Worm (Caenorhabditis elegans): ENCODE measurements around the gene dab-1.
A peak's percentile ranks its signal among the peaks of the same experiment; 100 is the strongest.

The dab-1 gene

DNA sequence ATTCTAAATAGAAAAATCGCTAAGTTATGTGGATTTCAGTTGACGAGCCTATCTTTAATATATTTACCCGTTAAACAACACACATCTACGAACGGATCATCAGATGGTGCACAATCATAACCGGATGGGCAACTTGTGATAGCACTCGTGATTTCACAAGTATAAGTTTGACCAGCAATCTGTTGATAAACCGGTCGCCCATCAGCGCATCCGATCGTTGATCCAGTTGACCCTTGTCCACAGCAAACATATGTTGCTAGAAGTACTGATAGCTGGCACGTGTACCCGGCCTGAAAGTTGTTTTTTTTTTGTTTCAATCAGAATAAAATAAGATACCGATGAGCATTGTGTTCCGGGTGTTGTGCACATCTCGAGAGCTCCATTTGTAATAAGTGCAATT is 45.5 kb downstream of the dab-1 start:
- TF ChIP-seq mdl-1 (tag; optimal IDR thresholded peaks at IDR 0.05) (peak in 1 of 2 experiments; percentile 56), php-3 (GFP tag; IDR thresholded peaks at IDR 0.05) (no peak), hlh-11 (tag; optimal IDR thresholded peaks at IDR 0.05) (peak; percentile 17), dmd-8 (GFP tag; IDR thresholded peaks at IDR 0.05) (no peak), lin-13 (GFP tag; optimal IDR thresholded peaks at IDR 0.05) (no peak), R02D3.7 (tag; optimal IDR thresholded peaks at IDR 0.05) (no peak), mes-2 (tag; optimal IDR thresholded peaks at IDR 0.05; ENCODE audit: poor library complexity, severe bottlenecking) (no peak), hmg-1.1 (GFP tag; IDR thresholded peaks at IDR 0.05) (no peak), cey-2 (tag; optimal IDR thresholded peaks at IDR 0.05; ENCODE audit: borderline replicate concordance, insufficient read depth) (no peak), nhr-11 (tag; optimal IDR thresholded peaks at IDR 0.05) (no peak), mdt-29 (GFP tag; IDR thresholded peaks at IDR 0.05) (no peak), daf-16 (GFP tag; optimal IDR thresholded peaks at IDR 0.05) (no peak), daf-16 (tag; optimal IDR thresholded peaks at IDR 0.05) (no peak), T20F7.1 (GFP tag; optimal IDR thresholded peaks at IDR 0.05) (no peak), nhr-28 (tag; optimal IDR thresholded peaks at IDR 0.05) (peak; percentile 53), aly-2 (tag; optimal IDR thresholded peaks at IDR 0.05) (no peak), lin-1 (GFP tag; IDR thresholded peaks at IDR 0.05) (no peak), lir-3 (tag; optimal IDR thresholded peaks at IDR 0.05) (no peak), unc-39 (tag; optimal IDR thresholded peaks at IDR 0.05) (no peak), hlh-30 (tag; optimal IDR thresholded peaks at IDR 0.05; ENCODE audit: insufficient read depth) (peak; percentile 17), ceh-82 (tag; optimal IDR thresholded peaks at IDR 0.05) (no peak), nhr-48 (tag; optimal IDR thresholded peaks at IDR 0.05) (no peak)

DNA sequence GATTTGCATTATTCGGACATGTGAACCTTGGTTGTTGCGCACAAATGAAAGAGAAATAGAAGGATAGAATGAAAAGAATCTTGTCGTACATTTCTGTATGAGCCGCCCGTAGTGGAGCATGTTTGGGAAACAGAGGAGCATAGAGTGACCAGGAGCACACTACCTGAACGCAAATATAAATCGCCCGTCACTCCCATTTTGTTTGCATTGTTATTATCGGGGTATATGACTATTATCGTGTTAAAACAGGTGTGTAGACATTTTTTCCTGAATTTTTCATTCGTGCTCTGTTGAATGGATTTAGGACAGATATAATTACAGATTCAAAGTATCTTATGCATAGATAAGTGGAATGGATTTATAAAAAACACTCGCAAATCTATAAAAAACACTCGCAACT is 47.2 kb downstream of the dab-1 start, which contains the start of gene K01C8.2:
K01C8.2 (minus strand) TSS at position 101 of the 400 bp plus-strand sequence.
- no peak for TF ChIP-seq nhr-6 (tag; optimal IDR thresholded peaks at IDR 0.05)

DNA sequence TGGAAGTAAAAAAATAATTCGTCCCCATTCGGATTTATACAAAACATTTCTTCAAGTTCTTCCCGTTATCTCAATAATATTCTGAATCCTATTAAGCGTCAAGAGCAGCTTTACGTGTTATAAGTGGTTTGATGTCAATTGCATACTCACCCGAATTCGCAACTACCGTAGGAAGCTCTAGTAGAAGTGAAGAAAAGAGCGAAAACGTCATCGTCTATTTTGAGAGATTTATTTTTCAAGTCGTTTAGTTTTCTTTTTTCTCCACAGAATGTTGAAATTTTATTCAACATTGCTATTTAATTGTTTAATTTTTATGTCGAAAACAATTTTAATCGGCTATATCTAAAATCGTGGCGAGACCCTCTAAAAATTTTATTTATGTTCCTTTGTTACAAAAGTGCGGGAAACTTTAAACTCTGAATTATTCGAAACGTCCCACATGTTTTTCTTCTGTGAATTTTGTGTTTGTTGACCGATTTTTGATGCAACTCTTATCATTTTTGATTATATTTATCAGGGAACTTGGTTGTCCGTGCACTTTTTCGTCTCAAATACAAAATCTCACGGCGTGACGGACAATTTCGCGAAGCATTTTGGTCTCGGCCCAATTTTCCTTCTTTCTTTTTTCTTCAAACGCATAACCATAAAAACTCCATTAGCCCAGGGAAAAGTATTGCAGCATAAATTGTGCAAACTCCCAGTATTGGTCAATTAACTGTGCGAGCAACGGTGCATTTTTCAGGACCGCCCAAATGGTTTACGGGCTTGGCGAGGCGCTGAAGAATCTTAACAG is 47.9 kb downstream of the dab-1 start, which contains the start of gene tdc-1:
tdc-1 (plus strand) TSS at position 743 of the 793 bp plus-strand sequence.
- no peak for TF ChIP-seq daf-19 (GFP tag; conservative IDR thresholded peaks at IDR 0.05)
- TF ChIP-seq nhr-28 (tag; optimal IDR thresholded peaks at IDR 0.05): no peak
- no peak for TF ChIP-seq ceh-20 (GFP tag; IDR thresholded peaks at IDR 0.05)
- TF ChIP-seq ceh-32 (tag; optimal IDR thresholded peaks at IDR 0.05; ENCODE audit: poor library complexity): no peak
- TF ChIP-seq daf-16 (GFP tag; optimal IDR thresholded peaks at IDR 0.05): no peak
- TF ChIP-seq daf-16 (tag; optimal IDR thresholded peaks at IDR 0.05): peak; percentile 11
- TF ChIP-seq unc-62 (GFP tag; optimal IDR thresholded peaks at IDR 0.05 in 1 of 2): peak in 1 of 2 experiments; percentile 80
- TF ChIP-seq unc-62 (tag; optimal IDR thresholded peaks at IDR 0.05): no peak
- peak; percentile 7 for TF ChIP-seq unc-130 (GFP tag; optimal IDR thresholded peaks at IDR 0.05)

DNA sequence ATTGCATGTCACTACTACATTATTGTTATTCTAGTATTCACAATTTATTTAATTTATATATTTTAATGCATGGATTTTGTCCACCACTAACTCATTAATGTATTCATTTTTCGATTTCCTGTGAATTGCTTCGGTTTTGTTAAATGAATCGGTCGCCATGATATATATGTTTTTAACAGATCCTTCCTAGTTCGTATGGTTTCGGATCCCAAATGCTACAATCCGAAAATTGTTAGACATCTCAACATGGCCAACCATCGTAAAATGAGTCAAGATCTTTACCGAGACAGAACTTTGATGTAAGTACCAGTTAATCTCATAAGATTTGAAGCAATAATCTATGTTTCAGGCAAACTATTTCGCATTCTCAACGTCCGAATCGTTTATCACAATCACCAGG is 50.9 kb downstream of the dab-1 start:
- TF ChIP-seq lin-38 (GFP tag; IDR thresholded peaks at IDR 0.05) (0 out of 2 replicates have a peak, but pooled peaks have one; percentile 34), dve-1 (tag; optimal IDR thresholded peaks at IDR 0.05; ENCODE audit: insufficient read depth) (no peak), unc-62 (GFP tag; optimal IDR thresholded peaks at IDR 0.05 in 1 of 2) (peak in 1 of 2 experiments; percentile 93), unc-62 (tag; optimal IDR thresholded peaks at IDR 0.05) (no peak)

DNA sequence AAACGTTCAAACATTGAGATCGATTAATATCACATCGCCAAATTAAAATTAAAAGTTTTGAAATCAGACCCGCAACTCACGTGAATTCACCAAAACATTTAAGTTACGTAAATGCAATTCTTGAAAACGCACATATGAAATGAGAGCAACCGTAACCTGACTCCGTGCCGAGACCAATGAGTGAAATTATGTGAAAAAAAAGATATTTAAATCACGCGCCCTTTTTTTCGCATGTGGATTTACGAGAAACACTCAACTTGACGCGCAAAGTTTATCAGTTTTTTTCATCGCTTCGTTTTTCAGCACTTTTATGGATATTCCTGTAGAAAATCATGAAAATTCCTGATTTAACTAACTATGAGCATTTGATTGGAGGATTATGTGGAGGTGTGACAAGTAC is 53.9 kb downstream of the dab-1 start, which contains the start of the genes gei-14 and slc-25A32:
gei-14 (minus strand) TSS at position 175 of the 400 bp plus-strand sequence.
slc-25A32 (plus strand) TSS at position 242 of the 400 bp plus-strand sequence.
- no peak for TF ChIP-seq saeg-2 (GFP tag; IDR thresholded peaks at IDR 0.05)
- TF ChIP-seq dmd-6 (GFP tag; IDR thresholded peaks at IDR 0.05): no peak
- no peak for TF ChIP-seq mdl-1 (tag; optimal IDR thresholded peaks at IDR 0.05)
- no peak for TF ChIP-seq mxl-2 (GFP tag; conservative IDR thresholded peaks at IDR 0.05)
- TF ChIP-seq unc-62 (GFP tag; optimal IDR thresholded peaks at IDR 0.05 in 1 of 2): no peak
- no peak for TF ChIP-seq unc-62 (tag; optimal IDR thresholded peaks at IDR 0.05)
- peak; percentile 54 for TF ChIP-seq mes-2 (tag; optimal IDR thresholded peaks at IDR 0.05; ENCODE audit: poor library complexity, severe bottlenecking)
- no peak for TF ChIP-seq tag-97 (GFP tag; IDR thresholded peaks at IDR 0.05)
- TF ChIP-seq lsy-2 (tag; optimal IDR thresholded peaks at IDR 0.05): peak in 1 of 2 experiments; percentile 82
- peak; percentile 65 for TF ChIP-seq unc-130 (GFP tag; optimal IDR thresholded peaks at IDR 0.05)
- no peak for TF ChIP-seq T20F7.1 (GFP tag; optimal IDR thresholded peaks at IDR 0.05)
- no peak for TF ChIP-seq mep-1 (tag; optimal IDR thresholded peaks at IDR 0.05)
- TF ChIP-seq ces-1 (GFP tag; optimal IDR thresholded peaks at IDR 0.05): no peak
- no peak for TF ChIP-seq rbr-2 (tag; optimal IDR thresholded peaks at IDR 0.05)
- TF ChIP-seq daf-16 (GFP tag; optimal IDR thresholded peaks at IDR 0.05): no peak
- no peak for TF ChIP-seq daf-16 (tag; optimal IDR thresholded peaks at IDR 0.05)
- TF ChIP-seq arid-1 (GFP tag; conservative IDR thresholded peaks at IDR 0.05): no peak
- TF ChIP-seq ceh-32 (tag; optimal IDR thresholded peaks at IDR 0.05; ENCODE audit: poor library complexity): no peak
- no peak for TF ChIP-seq aha-1 (tag)

Measured in whole organism, L4 larva.